Fruit fly (Drosophila melanogaster): ENCODE measurements around the gene GstT3.

- TF ChIP-seq psq (optimal IDR thresholded peaks at IDR 0.05) (no peak), Sin3A (optimal IDR thresholded peaks at IDR 0.05) (no peak), insv (optimal IDR thresholded peaks at IDR 0.05) (no peak)
Measured at dm6 chrX:20448828-20449427, 18.3 kb upstream of the GstT3 start, which contains the start of gene tbc.
